Worm (Caenorhabditis elegans): ENCODE measurements around the gene cox-6B.

Gene cox-6B

DNA sequence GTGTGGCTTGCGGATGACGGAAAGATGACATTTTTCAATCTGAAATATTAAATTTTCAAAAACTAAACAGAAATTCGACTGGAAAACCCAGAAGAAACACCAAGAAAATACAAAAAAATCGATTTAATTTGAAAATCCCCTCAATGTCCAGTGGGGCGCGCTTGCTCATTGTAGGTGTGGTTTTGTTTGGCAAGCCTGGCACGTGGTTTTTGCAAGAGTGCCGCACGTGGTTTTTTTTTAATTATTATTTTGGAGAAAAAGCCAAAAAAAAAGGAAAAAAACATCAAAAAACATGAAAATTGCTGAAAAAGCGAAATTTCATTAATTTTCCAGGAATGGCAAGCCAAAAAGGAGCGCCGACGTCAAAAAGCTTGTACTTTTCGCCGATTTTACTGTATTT, 69.2 kb downstream of the cox-6B start, which contains the start of gene swsn-3 (continued):
- TF ChIP-seq R02D3.7 (tag; optimal IDR thresholded peaks at IDR 0.05) (peak; percentile 79), daf-12 (tag; optimal IDR thresholded peaks at IDR 0.05) (no peak), elt-1 (tag; optimal IDR thresholded peaks at IDR 0.05) (peak; percentile 1), ceh-16 (tag; optimal IDR thresholded peaks at IDR 0.05) (no peak), ceh-82 (tag; optimal IDR thresholded peaks at IDR 0.05) (peak; percentile 79), egl-5 (tag; optimal IDR thresholded peaks at IDR 0.05) (peak; percentile 81), mdl-1 (tag; optimal IDR thresholded peaks at IDR 0.05) (peak; percentile 41), nhr-43 (tag; optimal IDR thresholded peaks at IDR 0.05; ENCODE audit: poor library complexity, severe bottlenecking) (peak; percentile 82), nhr-12 (tag; optimal IDR thresholded peaks at IDR 0.05) (no peak), unc-39 (tag; optimal IDR thresholded peaks at IDR 0.05) (no peak), ztf-11 (tag; optimal IDR thresholded peaks at IDR 0.05) (no peak), nfya-1 (tag; optimal IDR thresholded peaks at IDR 0.05; ENCODE audit: insufficient read depth) (peak; percentile 91), ama-1 (optimal IDR thresholded peaks at IDR 0.05) (no peak), nhr-67 (tag; optimal IDR thresholded peaks at IDR 0.05) (peak; percentile 69), nhr-11 (tag; optimal IDR thresholded peaks at IDR 0.05) (no peak), egl-27 (tag; optimal IDR thresholded peaks at IDR 0.05) (peak; percentile 11), pqm-1 (tag; optimal IDR thresholded peaks at IDR 0.05) (peak; percentile 8)

DNA sequence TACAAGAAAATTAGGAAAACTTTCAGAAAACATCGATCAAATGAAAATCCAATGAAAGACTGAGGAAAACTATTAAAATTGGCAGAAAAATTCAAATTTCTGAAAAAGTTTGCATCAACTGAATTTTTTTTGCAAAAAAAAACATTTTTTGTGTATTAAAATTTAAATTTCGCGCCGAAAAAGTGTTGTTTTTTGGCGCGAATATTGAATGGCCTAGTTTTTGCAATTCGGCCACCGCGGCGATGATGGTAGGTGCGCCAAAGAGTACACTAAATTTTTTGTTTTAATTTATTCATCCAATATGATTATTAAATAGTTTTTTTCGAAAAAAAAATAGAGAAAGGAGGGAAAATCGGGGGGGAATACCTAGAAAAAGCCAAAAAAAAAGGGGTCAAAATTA, 69.6 kb downstream of the cox-6B start:
- TF ChIP-seq egl-27 (tag; optimal IDR thresholded peaks at IDR 0.05) (no peak), lsy-12 (tag; optimal IDR thresholded peaks at IDR 0.05) (no peak), egl-5 (tag; optimal IDR thresholded peaks at IDR 0.05) (no peak), zag-1 (tag; optimal IDR thresholded peaks at IDR 0.05) (no peak), lin-39 (tag; optimal IDR thresholded peaks at IDR 0.05) (no peak), ceh-28 (tag; optimal IDR thresholded peaks at IDR 0.05) (no peak)

DNA sequence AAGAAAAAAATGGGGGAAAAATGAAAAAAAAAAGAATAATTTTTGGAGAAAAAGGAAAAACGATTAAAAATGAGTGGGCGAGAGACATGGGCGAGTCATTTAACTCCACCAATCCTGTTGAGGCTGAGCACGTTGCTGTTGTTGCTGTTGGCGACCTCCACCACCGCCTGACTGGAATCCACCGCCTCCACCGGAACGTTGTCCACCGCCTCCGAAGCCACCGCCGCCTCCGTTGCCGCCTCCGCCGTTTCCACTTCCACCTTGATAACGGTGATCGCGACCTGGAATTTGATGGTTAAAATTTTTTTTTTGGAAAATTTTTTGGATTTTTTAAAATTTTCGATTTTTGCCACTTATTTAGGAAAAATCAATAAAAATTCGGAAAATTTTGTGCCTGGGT, 71.3 kb downstream of the cox-6B start:
- TF ChIP-seq snpc-4 (tag; optimal IDR thresholded peaks at IDR 0.05) (no peak), fos-1 (tag; optimal IDR thresholded peaks at IDR 0.05) (no peak), nhr-43 (tag; optimal IDR thresholded peaks at IDR 0.05; ENCODE audit: poor library complexity, severe bottlenecking) (no peak), egl-5 (tag; optimal IDR thresholded peaks at IDR 0.05) (no peak), nhr-12 (tag; optimal IDR thresholded peaks at IDR 0.05) (no peak), ztf-4 (tag; optimal IDR thresholded peaks at IDR 0.05) (no peak), ceh-9 (tag; optimal IDR thresholded peaks at IDR 0.05) (no peak), ceh-82 (tag; optimal IDR thresholded peaks at IDR 0.05) (no peak), tbx-2 (tag; optimal IDR thresholded peaks at IDR 0.05) (no peak), mdl-1 (tag; optimal IDR thresholded peaks at IDR 0.05) (no peak), zag-1 (tag; optimal IDR thresholded peaks at IDR 0.05) (no peak), nfya-1 (tag; optimal IDR thresholded peaks at IDR 0.05; ENCODE audit: insufficient read depth) (no peak), daf-12 (tag; optimal IDR thresholded peaks at IDR 0.05) (no peak), hmg-11 (tag; optimal IDR thresholded peaks at IDR 0.05) (no peak), pqm-1 (tag; optimal IDR thresholded peaks at IDR 0.05) (no peak), sea-2 (GFP tag; optimal IDR thresholded peaks at IDR 0.05) (no peak), lsy-12 (tag; optimal IDR thresholded peaks at IDR 0.05) (no peak), eor-1 (tag; optimal IDR thresholded peaks at IDR 0.05) (no peak)

DNA sequence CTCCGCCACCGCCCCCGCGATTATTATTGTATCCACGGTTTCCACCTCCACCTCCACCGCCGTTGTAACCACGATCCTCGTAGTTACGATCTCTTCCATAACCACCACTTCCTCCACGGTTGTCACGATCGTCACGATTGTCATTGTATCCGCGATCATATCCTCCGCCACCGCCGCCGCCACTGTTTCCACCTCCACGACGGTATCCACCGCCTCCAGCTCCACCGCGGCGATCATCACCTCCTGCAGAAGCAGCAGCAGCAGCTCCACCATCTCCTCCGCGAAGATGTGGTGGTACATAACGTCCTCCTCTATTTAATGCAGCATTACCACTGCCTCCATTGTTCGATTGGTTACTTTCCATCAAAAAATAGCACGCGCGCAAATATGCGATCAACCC, 79.2 kb downstream of the cox-6B start, which contains the start of gene laf-1:
TSS of gene laf-1 (minus strand) at position 399 of the 400 bp plus-strand sequence.
- TF ChIP-seq hmg-11 (tag; optimal IDR thresholded peaks at IDR 0.05) (no peak), nfya-1 (tag; optimal IDR thresholded peaks at IDR 0.05; ENCODE audit: insufficient read depth) (no peak), pqm-1 (tag; optimal IDR thresholded peaks at IDR 0.05) (no peak), jun-1 (tag; optimal IDR thresholded peaks at IDR 0.05) (no peak), ztf-4 (tag; optimal IDR thresholded peaks at IDR 0.05) (no peak), ama-1 (optimal IDR thresholded peaks at IDR 0.05) (no peak), tbx-2 (tag; optimal IDR thresholded peaks at IDR 0.05) (no peak), fos-1 (tag; optimal IDR thresholded peaks at IDR 0.05) (no peak)

DNA sequence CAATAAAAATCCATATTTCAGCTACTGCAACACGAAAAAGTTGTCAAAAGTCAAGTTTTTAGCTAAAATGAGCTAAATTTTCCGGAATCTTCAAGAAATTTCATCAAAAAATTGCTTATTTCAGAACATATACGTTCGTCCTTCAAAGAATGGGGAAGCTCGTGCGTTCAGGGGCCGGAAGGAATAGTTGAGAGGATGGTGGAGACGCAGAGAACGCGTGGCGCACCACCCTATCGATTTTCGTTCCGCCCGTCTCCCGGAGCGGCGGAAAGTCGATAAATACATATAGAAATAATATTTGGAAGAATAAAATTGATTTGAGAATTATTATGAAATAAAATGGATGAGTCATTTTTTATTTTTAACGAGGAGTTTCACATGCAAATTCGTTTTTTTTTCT, 80.8 kb downstream of the cox-6B start:
- TF ChIP-seq nfya-1 (tag; optimal IDR thresholded peaks at IDR 0.05; ENCODE audit: insufficient read depth) = peak; percentile 31
- TF ChIP-seq lin-39 (tag; optimal IDR thresholded peaks at IDR 0.05) = peak; percentile 33
- TF ChIP-seq ztf-4 (tag; optimal IDR thresholded peaks at IDR 0.05) = no peak
- peak; percentile 59 for TF ChIP-seq sea-2 (GFP tag; optimal IDR thresholded peaks at IDR 0.05)
- no peak for TF ChIP-seq nhr-11 (tag; optimal IDR thresholded peaks at IDR 0.05)
- TF ChIP-seq hmg-11 (tag; optimal IDR thresholded peaks at IDR 0.05) = peak; percentile 22

DNA sequence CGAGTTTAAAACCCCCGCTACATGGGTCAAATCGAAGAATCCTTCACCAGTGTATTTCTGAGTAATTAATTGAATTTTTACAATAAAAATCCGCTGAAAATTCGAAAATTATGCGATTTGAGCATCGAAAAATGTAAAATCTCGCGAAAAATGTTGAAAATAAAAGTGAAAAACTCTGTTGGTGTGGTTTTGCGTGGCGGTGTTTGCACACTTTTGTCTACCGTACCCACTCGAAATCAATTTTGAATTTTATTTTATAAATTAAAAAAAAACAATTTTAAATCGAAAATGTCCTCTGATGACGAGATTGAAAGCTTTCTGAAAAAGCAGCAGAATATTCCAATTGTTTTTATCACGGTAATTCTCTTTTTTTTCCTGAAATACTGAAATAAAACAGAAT, 81.3 kb downstream of the cox-6B start, which contains the start of gene Y71H2AM.6:
TSS of gene Y71H2AM.6 (plus strand) at position 264 of the 400 bp plus-strand sequence.
- TF ChIP-seq nhr-67 (tag; optimal IDR thresholded peaks at IDR 0.05) (no peak), elt-2 (tag; optimal IDR thresholded peaks at IDR 0.05) (peak; percentile 1), lin-15B (tag; optimal IDR thresholded peaks at IDR 0.05) (peak; percentile 64), ceh-9 (tag; optimal IDR thresholded peaks at IDR 0.05) (no peak), pha-4 (tag; optimal IDR thresholded peaks at IDR 0.05) (peak; percentile 59), nfya-1 (tag; optimal IDR thresholded peaks at IDR 0.05; ENCODE audit: insufficient read depth) (peak; percentile 69), lin-39 (tag; optimal IDR thresholded peaks at IDR 0.05) (no peak), nhr-23 (tag; optimal IDR thresholded peaks at IDR 0.05) (peak; percentile 5), snpc-4 (tag; optimal IDR thresholded peaks at IDR 0.05) (peak; percentile 19)
